Fruit fly (Drosophila melanogaster) whole organism, embryonic: ENCODE data around the gene CG12811.

Experiments
- Adf1 ChIP-seq: fragments of 200-800 bp; sonication (Bioruptor generic); IDR thresholded peaks from 2 replicates; pipeline ENCODE4 v1.3.6; 2022; ENCODE audit warnings: missing biosample characterization, missing genetic modification characterization
- Atf6 ChIP-seq: fragments of 200-800 bp; sonication (Bioruptor generic); IDR thresholded peaks from 2 replicates; pipeline ENCODE4 v1.3.6; 2022; ENCODE audit warnings: missing biosample characterization, missing genetic modification characterization
- CG10274 ChIP-seq: fragments of 200-800 bp; sonication (Bioruptor generic); optimal IDR thresholded peaks from 3 replicates; lab custom pipeline; 2017; ENCODE audit warnings: missing biosample characterization, mild to moderate bottlenecking, missing genetic modification characterization
- CG10321 ChIP-seq: fragments of 200-800 bp; sonication (Bioruptor generic); IDR thresholded peaks from 2 replicates; pipeline ENCODE4 v1.3.6; 2022; ENCODE audit warnings: missing biosample characterization, missing genetic modification characterization
- CG12769 ChIP-seq: fragments of 200-800 bp; sonication (Bioruptor generic); optimal IDR thresholded peaks from 2 replicates; lab custom pipeline; 2019; ENCODE audit warnings: missing biosample characterization, mild to moderate bottlenecking, missing genetic modification characterization, moderate library complexity
- CG13287 ChIP-seq: fragments of 200-800 bp; sonication (Bioruptor generic); IDR thresholded peaks from 2 replicates; pipeline ENCODE4 v1.3.6; 2022; ENCODE audit warnings: missing biosample characterization, missing genetic modification characterization; ENCODE audit not compliant: partially characterized antibody
- CG14667 ChIP-seq: fragments of 200-800 bp; sonication (Bioruptor generic); IDR thresholded peaks from 2 replicates; pipeline ENCODE4 v1.3.6; 2022; ENCODE audit warnings: missing biosample characterization, missing genetic modification characterization
- CG15479 ChIP-seq: fragments of 200-800 bp; sonication (Bioruptor generic); optimal IDR thresholded peaks from 3 replicates; lab custom pipeline; 2019; ENCODE audit warnings: missing biosample characterization, mild to moderate bottlenecking, missing genetic modification characterization, moderate library complexity
- CG15696 ChIP-seq: fragments of 200-800 bp; sonication (Bioruptor generic); optimal IDR thresholded peaks from 2 replicates; lab custom pipeline; 2019; ENCODE audit warnings: missing biosample characterization, mild to moderate bottlenecking, missing genetic modification characterization, moderate library complexity
- CG1832 ChIP-seq: fragments of 200-800 bp; sonication (Bioruptor generic); optimal IDR thresholded peaks from 2 replicates; lab custom pipeline; 2017; ENCODE audit warnings: missing biosample characterization, mild to moderate bottlenecking, missing genetic modification characterization, inconsistent platforms
- CG2116 ChIP-seq: fragments of 200-800 bp; sonication (Bioruptor generic); optimal IDR thresholded peaks from 3 replicates; lab custom pipeline; 2018; ENCODE audit warnings: missing biosample characterization, mild to moderate bottlenecking, missing genetic modification characterization
- CG2889 ChIP-seq: fragments of 200-800 bp; sonication (Bioruptor generic); IDR thresholded peaks from 3 replicates; pipeline ENCODE4 v1.3.6; 2022; ENCODE audit warnings: missing biosample characterization, missing genetic modification characterization
- CG34376 ChIP-seq: fragments of 200-800 bp; sonication (Bioruptor generic); optimal IDR thresholded peaks from 2 replicates; lab custom pipeline; 2018; ENCODE audit warnings: missing biosample characterization, mild to moderate bottlenecking, missing genetic modification characterization
- CG6683 ChIP-seq: fragments of 200-800 bp; sonication (Bioruptor generic); optimal IDR thresholded peaks from 2 replicates; lab custom pipeline; 2017; ENCODE audit warnings: missing biosample characterization, mild to moderate bottlenecking, missing genetic modification characterization, missing genetic modification reagents
- CG6689 ChIP-seq: fragments of 200-800 bp; sonication (Bioruptor generic); IDR thresholded peaks from 2 replicates; pipeline ENCODE4 v1.3.6; 2022; ENCODE audit warnings: missing biosample characterization, missing genetic modification characterization
- CG7357 ChIP-seq: fragments of 200-800 bp; sonication (Bioruptor generic); IDR thresholded peaks from 3 replicates; pipeline ENCODE4 v1.3.6; 2022; ENCODE audit warnings: missing biosample characterization, missing genetic modification characterization
- CG7556 ChIP-seq: fragments of 200-800 bp; sonication (Bioruptor generic); optimal IDR thresholded peaks from 2 replicates; lab custom pipeline; 2017; ENCODE audit warnings: missing biosample characterization, mild to moderate bottlenecking, missing genetic modification characterization
- Doc3 ChIP-seq: fragments of 200-800 bp; sonication (Bioruptor generic); IDR thresholded peaks from 3 replicates; pipeline ENCODE4 v1.3.6; 2022; ENCODE audit warnings: missing biosample characterization, missing genetic modification characterization; ENCODE audit not compliant: partially characterized antibody
- ERR ChIP-seq: fragments of 200-800 bp; sonication (Bioruptor generic); optimal IDR thresholded peaks from 2 replicates; lab custom pipeline; 2016; ENCODE audit warnings: missing biosample characterization, missing genetic modification characterization
- Gsc ChIP-seq: fragments of 200-800 bp; sonication (Bioruptor generic); IDR thresholded peaks from 2 replicates; pipeline ENCODE4 v1.3.6; 2022; ENCODE audit warnings: missing biosample characterization, missing genetic modification characterization
- HmgD ChIP-seq: fragments of 200-800 bp; sonication (Bioruptor generic); optimal IDR thresholded peaks from 3 replicates; lab custom pipeline; 2016; ENCODE audit warnings: missing biosample characterization, missing genetic modification characterization
- Med ChIP-seq: fragments of 200-800 bp; sonication (Bioruptor generic); peaks from one replicate; lab custom pipeline; 2016; ENCODE audit warnings: missing biosample characterization, missing genetic modification characterization, mild to moderate bottlenecking, inconsistent platforms, moderate library complexity
- NK7.1 ChIP-seq: fragments of 200-800 bp; sonication (Bioruptor generic); optimal IDR thresholded peaks from 3 replicates; lab custom pipeline; 2016; ENCODE audit warnings: missing biosample characterization, missing genetic modification characterization
- Nf-YC ChIP-seq: fragments of 200-800 bp; optimal IDR thresholded peaks from 3 replicates; lab custom pipeline; 2019; ENCODE audit warnings: missing biosample characterization, mild to moderate bottlenecking, missing genetic modification characterization, moderate library complexity
- Six4 ChIP-seq: fragments of 200-800 bp; sonication (Bioruptor generic); optimal IDR thresholded peaks from 2 replicates; lab custom pipeline; 2016; ENCODE audit warnings: missing biosample characterization, missing genetic modification characterization
- Sox100B ChIP-seq: fragments of 200-800 bp; sonication (Bioruptor generic); optimal IDR thresholded peaks from 3 replicates; lab custom pipeline; 2018; ENCODE audit warnings: missing biosample characterization, mild to moderate bottlenecking, missing genetic modification characterization
- Trl ChIP-seq, 3 experiments: fragments of >200 bp in 2 of 3; fragments of 200-800 bp in 1 of 3; sonication (Bioruptor generic) in 1 of 3; optimal IDR thresholded peaks; 2 replicates in 1 of 3; 3 replicates in 2 of 3; lab custom pipeline; 2016 to 2017; ENCODE audit warnings: missing biosample characterization in 1 of 3, missing genetic modification characterization in 1 of 3
- bsh ChIP-seq, 2 experiments: fragments of 200-800 bp; sonication (Bioruptor generic); optimal IDR thresholded peaks; 2 replicates each; lab custom pipeline; 2017 to 2018; ENCODE audit warnings: mild to moderate bottlenecking in 2 of 2, missing biosample characterization in 2 of 2, missing genetic modification characterization in 2 of 2, moderate library complexity in 1 of 2
- chif ChIP-seq, 2 experiments: fragments of 200-800 bp; sonication (Bioruptor generic); optimal IDR thresholded peaks; 3 replicates each; lab custom pipeline; 2016; ENCODE audit warnings: missing biosample characterization in 2 of 2, missing genetic modification characterization in 2 of 2
- chinmo ChIP-seq: fragments of 200-800 bp; sonication (Bioruptor generic); IDR thresholded peaks from 4 replicates; pipeline ENCODE4 v1.3.6; 2022; ENCODE audit warnings: missing biosample characterization, missing genetic modification characterization; ENCODE audit not compliant: partially characterized antibody
- exex ChIP-seq: fragments of 200-800 bp; sonication (Bioruptor generic); optimal IDR thresholded peaks from 4 replicates; lab custom pipeline; 2018; ENCODE audit warnings: missing biosample characterization, mild to moderate bottlenecking, missing genetic modification characterization, moderate library complexity
- gsb ChIP-seq: fragments of 200-800 bp; sonication (Bioruptor generic); IDR thresholded peaks from 2 replicates; pipeline ENCODE4 v1.3.6; 2022; ENCODE audit warnings: missing biosample characterization, missing genetic modification characterization
- gsb-n ChIP-seq: fragments of 200-800 bp; sonication (Bioruptor generic); optimal IDR thresholded peaks from 3 replicates; lab custom pipeline; 2018; ENCODE audit warnings: missing biosample characterization, mild to moderate bottlenecking, missing genetic modification characterization
- inv ChIP-seq: fragments of 200-800 bp; sonication (Bioruptor generic); IDR thresholded peaks from 2 replicates; pipeline ENCODE4 v1.3.6; 2022; ENCODE audit warnings: missing biosample characterization, missing genetic modification characterization; ENCODE audit not compliant: partially characterized antibody
- klu ChIP-seq: fragments of 200-800 bp; sonication (Bioruptor generic); IDR thresholded peaks from 2 replicates; pipeline ENCODE4 v1.3.6; 2022; ENCODE audit warnings: missing biosample characterization, missing genetic modification characterization
- lbe ChIP-seq: fragments of 200-800 bp; sonication (Bioruptor generic); optimal IDR thresholded peaks from 2 replicates; lab custom pipeline; 2016; ENCODE audit warnings: missing biosample characterization, mild to moderate bottlenecking, missing genetic modification characterization
- nau ChIP-seq: fragments of 200-800 bp; sonication (Bioruptor generic); optimal IDR thresholded peaks from 3 replicates; lab custom pipeline; 2017; ENCODE audit warnings: missing biosample characterization, mild to moderate bottlenecking, missing genetic modification characterization, missing genetic modification reagents
- onecut ChIP-seq: fragments of 200-800 bp; sonication (Bioruptor generic); IDR thresholded peaks from 2 replicates; pipeline ENCODE4 v1.3.6; 2022; ENCODE audit warnings: missing biosample characterization, missing genetic modification characterization
- pan ChIP-seq, 4 experiments: fragments of >200 bp in 3 of 4; fragments of 200-800 bp in 1 of 4; sonication (Bioruptor generic) in 1 of 4; optimal IDR thresholded peaks in 3 of 4; IDR thresholded peaks in 1 of 4; 2 replicates each; pipeline versions ENCODE4 v1.3.6 to Lab custom; 2017 to 2022; ENCODE audit warnings: missing biosample characterization in 2 of 4, missing genetic modification characterization in 2 of 4, mixed read lengths in 1 of 4
- pita ChIP-seq: fragments of 200-800 bp; sonication (Bioruptor generic); optimal IDR thresholded peaks from 2 replicates; lab custom pipeline; 2017; ENCODE audit warnings: missing biosample characterization, mild to moderate bottlenecking, missing genetic modification characterization
- prd ChIP-seq, 3 experiments: fragments of >200 bp in 2 of 3; fragments of 200-800 bp in 1 of 3; sonication (Bioruptor generic) in 1 of 3; optimal IDR thresholded peaks in 2 of 3; IDR thresholded peaks in 1 of 3; 2 replicates in 2 of 3; 3 replicates in 1 of 3; pipeline versions ENCODE4 v1.3.6 to Lab custom; 2017 to 2022; ENCODE audit warnings: missing biosample characterization in 1 of 3, missing genetic modification characterization in 1 of 3
- sd ChIP-seq: fragments of 200-800 bp; sonication (Bioruptor generic); optimal IDR thresholded peaks from 3 replicates; lab custom pipeline; 2018; ENCODE audit warnings: missing biosample characterization, mild to moderate bottlenecking, missing genetic modification characterization, moderate library complexity
- sisA ChIP-seq: fragments of 200-800 bp; sonication (Bioruptor generic); IDR thresholded peaks from 2 replicates; pipeline ENCODE4 v1.3.6; 2022; ENCODE audit warnings: missing biosample characterization, missing genetic modification characterization
- sr ChIP-seq: fragments of 200-800 bp; sonication (Bioruptor generic); IDR thresholded peaks from 3 replicates; pipeline ENCODE4 v1.3.6; 2022; ENCODE audit warnings: missing biosample characterization, missing genetic modification characterization
- tgo ChIP-seq: fragments of 200-800 bp; sonication (Bioruptor generic); IDR thresholded peaks from 3 replicates; pipeline ENCODE4 v1.3.6; 2022; ENCODE audit warnings: missing biosample characterization, missing genetic modification characterization
- tup ChIP-seq: fragments of 200-800 bp; sonication (Bioruptor generic); optimal IDR thresholded peaks from 2 replicates; lab custom pipeline; 2016; ENCODE audit warnings: missing biosample characterization, mild to moderate bottlenecking, missing genetic modification characterization, moderate library complexity
- vvl ChIP-seq: fragments of 200-800 bp; sonication (Bioruptor generic); IDR thresholded peaks from 2 replicates; pipeline ENCODE4 v1.3.6; 2022; ENCODE audit warnings: missing biosample characterization, missing genetic modification characterization
- zen2 ChIP-seq: fragments of 200-800 bp; sonication (Bioruptor generic); IDR thresholded peaks from 3 replicates; pipeline ENCODE4 v1.3.6; 2022; ENCODE audit warnings: missing biosample characterization, missing genetic modification characterization; ENCODE audit not compliant: partially characterized antibody

CG12811 gene

dm6 chr3R:10089171-10089664, 40.6 kb upstream of the CG12811 start (continued):
- TF ChIP-seq onecut (GFP tag; lab: Robert Waterston, UW), result peak; percentile 69
- peak; percentile 67 for TF ChIP-seq lbe
- TF ChIP-seq vvl (GFP tag; lab: Robert Waterston, UW), result 0 out of 2 replicates have a peak, but pooled peaks have one; percentile 5
- TF ChIP-seq sr (GFP tag; lab: Robert Waterston, UW), result peak; percentile 99
- no peak for TF ChIP-seq nau (GFP tag; lab: Kevin White, UChicago)
- TF ChIP-seq sisA (GFP tag; lab: Robert Waterston, UW), result no peak
- no peak for TF ChIP-seq inv (GFP tag; lab: Robert Waterston, UW)
- no peak for TF ChIP-seq gsb-n
- TF ChIP-seq tgo (GFP tag; lab: Robert Waterston, UW), result no peak
- TF ChIP-seq CG10321 (GFP tag; lab: Robert Waterston, UW), result peak; percentile 86
- no peak for TF ChIP-seq CG15479 (GFP tag; lab: Kevin White, UChicago)
- no peak for TF ChIP-seq CG6683 (GFP tag; lab: Kevin White, UChicago)
- no peak for TF ChIP-seq NK7.1 (GFP tag; lab: Kevin White, UChicago)
- no peak for TF ChIP-seq CG7556 (GFP tag; lab: Kevin White, UChicago)
- no peak for TF ChIP-seq exex (tag; lab: Kevin White, UChicago)
- peak; percentile 90 to 98 for TF ChIP-seq Trl (optimal IDR thresholded peaks at IDR 0.05; lab: Kevin White, UChicago)
- peak; percentile 51 for TF ChIP-seq Trl (GFP tag; optimal IDR thresholded peaks at IDR 0.05; lab: Kevin White, UChicago)
- no peak for TF ChIP-seq Gsc (GFP tag; lab: Robert Waterston, UW)
- TF ChIP-seq CG2116 (GFP tag; lab: Kevin White, UChicago), result no peak
- peak; percentile 99 for TF ChIP-seq Adf1 (GFP tag; lab: Robert Waterston, UW)
- no peak for TF ChIP-seq CG6689 (GFP tag; lab: Robert Waterston, UW)
- no peak for TF ChIP-seq CG34376 (GFP tag; lab: Kevin White, UChicago)
- 0 out of 3 replicates have a peak, but pooled peaks have one; percentile 13 for TF ChIP-seq Doc3
- no peak for TF ChIP-seq chif (GFP tag; optimal IDR thresholded peaks at IDR 0.05; lab: Kevin White, UChicago)
- TF ChIP-seq CG13287, result peak; percentile 71
- peak; percentile 62 for TF ChIP-seq CG1832
- no peak for TF ChIP-seq gsb
- no peak for TF ChIP-seq CG15696 (tag; lab: Kevin White, UChicago)
- peak; percentile 17 for TF ChIP-seq CG12769 (tag; lab: Kevin White, UChicago)
- 0 out of 3 replicates have a peak, but pooled peaks have one; percentile 26 for TF ChIP-seq zen2 (GFP tag; lab: Robert Waterston, UW)
- TF ChIP-seq sd, result peak; percentile 74
- TF ChIP-seq Nf-YC (tag; lab: Kevin White, UChicago), result peak; percentile 32
- peak; percentile 66 for TF ChIP-seq klu (GFP tag; lab: Robert Waterston, UW)
- TF ChIP-seq CG2889 (GFP tag; lab: Robert Waterston, UW), result no peak
- TF ChIP-seq Sox100B (GFP tag; lab: Kevin White, UChicago), result no peak
- no peak for TF ChIP-seq Atf6 (GFP tag; lab: Robert Waterston, UW)
- TF ChIP-seq tup, result no peak
- TF ChIP-seq bsh (GFP tag; optimal IDR thresholded peaks at IDR 0.05; lab: Kevin White, UChicago), result no peak
- no peak for TF ChIP-seq CG14667
- TF ChIP-seq pan (optimal IDR thresholded peaks at IDR 0.05; lab: Kevin White, UChicago), result no peak
- no peak for TF ChIP-seq pan (GFP tag; optimal IDR thresholded peaks at IDR 0.05 in 1 of 2, IDR thresholded peaks at IDR 0.05 in 1 of 2)
- TF ChIP-seq CG10274 (GFP tag; lab: Kevin White, UChicago), result no peak
- TF ChIP-seq Med (GFP tag; lab: Kevin White, UChicago), result peak; percentile 31
- TF ChIP-seq HmgD (GFP tag; lab: Kevin White, UChicago), result no peak
- TF ChIP-seq pita (GFP tag; lab: Kevin White, UChicago), result no peak
- no peak for TF ChIP-seq Six4 (GFP tag; lab: Kevin White, UChicago)
- TF ChIP-seq ERR (GFP tag; lab: Kevin White, UChicago), result peak; percentile 31
- TF ChIP-seq chinmo (GFP tag; lab: Robert Waterston, UW), result peak; percentile 97; the same call in 3 of the 4 replicates
- no peak for TF ChIP-seq CG7357 (GFP tag; lab: Robert Waterston, UW)
- no peak for TF ChIP-seq prd (optimal IDR thresholded peaks at IDR 0.05; lab: Kevin White, UChicago)
- TF ChIP-seq prd (GFP tag; IDR thresholded peaks at IDR 0.05; lab: Robert Waterston, UW), result no peak
